Worm (Caenorhabditis elegans): Measurements from ENCODE around the gene R02E4.3.

- TF ChIP-seq him-1 (tag; optimal IDR thresholded peaks at IDR 0.05) = no peak
- no peak for TF ChIP-seq dao-5 (tag; optimal IDR thresholded peaks at IDR 0.05)
Measured at ce11 chrX:4128684-4129083, 26.8 kb upstream of the R02E4.3 start.
